Worm (Caenorhabditis elegans) whole organism, L4 larva: ENCODE measurements around the gene cah-1.

Experiments
- egl-27 ChIP-seq: sonication (generic microtip); optimal IDR thresholded peaks from 3 replicates; lab custom pipeline; 2017; ENCODE audit warnings: missing biosample characterization, missing genetic modification reagents, missing genetic modification characterization
- fos-1 ChIP-seq: fragments of 150-350 bp; optimal IDR thresholded peaks from 2 replicates; lab custom pipeline; 2014; ENCODE audit warnings: missing biosample characterization, missing genetic modification characterization
- hmg-1.1 ChIP-seq: fragments of 200-800 bp; sonication (Bioruptor generic); IDR thresholded peaks from 2 replicates; pipeline ENCODE4 v1.3.6; 2022; ENCODE audit warnings: missing genetic modification reagents, missing genetic modification characterization, missing compliant biosample characterization
- lin-39 ChIP-seq: fragments of 150-350 bp; optimal IDR thresholded peaks from 2 replicates; lab custom pipeline; 2014; ENCODE audit warnings: missing biosample characterization, missing genetic modification reagents, missing genetic modification characterization
- mdl-1 ChIP-seq, 2 experiments: fragments of 150-350 bp in 1 of 2; sonication (generic microtip) in 1 of 2; optimal IDR thresholded peaks; 2 replicates each; lab custom pipeline; 2014 to 2017; ENCODE audit warnings: missing biosample characterization in 2 of 2, missing genetic modification characterization in 2 of 2
- mdt-29 ChIP-seq: fragments of 200-800 bp; sonication (Bioruptor generic); IDR thresholded peaks from 2 replicates; pipeline ENCODE4 v1.3.6; 2022; ENCODE audit warnings: missing genetic modification reagents, missing genetic modification characterization, missing compliant biosample characterization
- mxl-3 ChIP-seq: fragments of 200-800 bp; sonication (Bioruptor generic); optimal IDR thresholded peaks from 2 replicates; lab custom pipeline; 2018; ENCODE audit warnings: mild to moderate bottlenecking, missing genetic modification characterization, missing compliant biosample characterization
- nhr-6 ChIP-seq: fragments of 150-350 bp; optimal IDR thresholded peaks from 2 replicates; lab custom pipeline; 2014; ENCODE audit warnings: missing biosample characterization, missing genetic modification characterization
- pha-4 ChIP-seq, 2 experiments: fragments of 150-350 bp in 1 of 2; fragments of 200-800 bp in 1 of 2; sonication (Bioruptor generic) in 1 of 2; IDR thresholded peaks in 1 of 2; optimal IDR thresholded peaks in 1 of 2; 2 replicates each; pipeline versions ENCODE4 v1.3.6 to Lab custom; 2014 to 2022; ENCODE audit warnings: missing genetic modification characterization in 2 of 2, missing genetic modification reagents in 2 of 2, missing biosample characterization in 1 of 2, missing compliant biosample characterization in 1 of 2
- pqm-1 ChIP-seq: sonication (generic microtip); optimal IDR thresholded peaks from 2 replicates; lab custom pipeline; 2017; ENCODE audit warnings: missing biosample characterization, missing genetic modification characterization
- skn-1 ChIP-seq: fragments of 150-350 bp; optimal IDR thresholded peaks from 2 replicates; lab custom pipeline; 2014; ENCODE audit warnings: missing biosample characterization, missing genetic modification characterization
- unc-130 ChIP-seq: sonication (generic microtip); optimal IDR thresholded peaks from 2 replicates; lab custom pipeline; 2016; ENCODE audit warnings: missing genetic modification reagents, missing genetic modification characterization, missing compliant biosample characterization

ce11 chrIII:5105485-5105884, 20.1 kb upstream of the cah-1 start:
- no peak for TF ChIP-seq mxl-3 (GFP tag; lab: Kevin White, UChicago)
- TF ChIP-seq hmg-1.1 (GFP tag; lab: Robert Waterston, UW): no peak
- no peak for TF ChIP-seq pha-4 (GFP tag; IDR thresholded peaks at IDR 0.05; lab: Robert Waterston, UW)
- no peak for TF ChIP-seq pha-4 (tag; optimal IDR thresholded peaks at IDR 0.05; lab: Kevin White, UChicago)
- no peak for TF ChIP-seq skn-1 (tag; lab: Kevin White, UChicago)
- TF ChIP-seq mdt-29 (GFP tag; lab: Robert Waterston, UW): no peak
- TF ChIP-seq nhr-6: no peak
- no peak for TF ChIP-seq fos-1 (tag; lab: Kevin White, UChicago)
- no peak for TF ChIP-seq lin-39
- TF ChIP-seq pqm-1: no peak
- TF ChIP-seq mdl-1 (tag; optimal IDR thresholded peaks at IDR 0.05; lab: Kevin White, UChicago): no peak
- TF ChIP-seq unc-130 (GFP tag; lab: Kevin White, UChicago): no peak
- no peak for TF ChIP-seq egl-27 (tag; lab: Kevin White, UChicago)
